Fruit fly (Drosophila melanogaster): Measurements from ENCODE around the gene MtnA.

The MtnA gene

DNA sequence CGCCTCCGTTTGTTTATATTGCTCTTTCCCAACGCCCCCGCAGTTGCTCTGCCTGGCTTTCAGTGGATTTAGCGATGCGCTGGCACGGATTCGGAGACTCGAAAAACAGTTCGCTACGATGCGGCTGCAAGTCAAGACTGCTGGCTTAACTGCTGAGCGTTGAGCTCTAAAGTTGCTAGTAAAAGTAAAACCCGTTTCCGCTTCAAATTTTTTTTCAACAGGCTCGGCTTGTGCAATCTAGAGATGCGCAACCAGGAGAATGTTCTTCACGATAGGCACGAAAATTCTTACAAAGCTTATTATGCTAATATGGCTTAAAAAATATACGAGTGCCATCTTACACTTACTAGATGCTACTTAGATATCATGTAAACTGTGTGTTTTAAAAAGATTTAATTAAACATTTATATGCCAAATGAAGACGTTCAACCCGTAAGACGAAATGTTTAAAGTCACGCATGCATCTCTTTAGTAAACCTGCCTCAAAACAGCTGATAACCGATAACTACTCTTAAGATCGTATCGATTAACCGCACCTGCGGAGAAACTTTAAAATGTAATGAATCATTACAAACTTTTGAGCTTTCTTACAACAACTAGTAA lies 36.8 kb downstream of the MtnA start, which contains the start of gene CG12948 (continued):
- TF ChIP-seq Blimp-1 (GFP tag; optimal IDR thresholded peaks at IDR 0.05) (peak; percentile 45), spab (GFP tag; optimal IDR thresholded peaks at IDR 0.05) (no peak), Smox (GFP tag; optimal IDR thresholded peaks at IDR 0.05) (no peak), cyc (GFP tag; optimal IDR thresholded peaks at IDR 0.05) (no peak), Eip78C (GFP tag) (peak; percentile 86), OdsH (GFP tag; optimal IDR thresholded peaks at IDR 0.05) (no peak)

DNA sequence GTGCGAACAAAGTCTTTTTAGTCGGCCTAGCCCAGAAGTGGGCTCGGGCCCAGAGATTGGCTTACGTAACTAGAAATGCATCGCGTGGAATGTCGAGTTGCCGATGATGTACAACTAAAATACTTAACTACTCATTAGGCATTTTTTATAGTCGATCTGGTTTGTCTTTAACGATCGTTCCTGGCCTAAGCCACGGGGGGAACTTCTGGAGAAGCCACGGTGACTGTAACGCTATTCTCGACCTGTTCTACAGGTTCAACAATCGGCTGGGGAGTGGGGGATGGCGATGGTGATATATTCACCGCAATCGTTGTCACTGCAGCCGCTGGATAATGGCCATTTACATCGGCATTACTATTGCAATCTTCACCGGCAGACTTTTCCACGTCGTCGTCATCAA lies 37.9 kb downstream of the MtnA start, which contains the start of gene CG34409:
CG34409 (minus strand) TSS at position 101 of the 400 bp plus-strand sequence.
- TF ChIP-seq Eip78C (GFP tag) (peak; percentile 19), esn (GFP tag; optimal IDR thresholded peaks at IDR 0.05) (no peak), Ets21C (GFP tag; optimal IDR thresholded peaks at IDR 0.05) (no peak), CG7368 (GFP tag; optimal IDR thresholded peaks at IDR 0.05) (no peak)

DNA sequence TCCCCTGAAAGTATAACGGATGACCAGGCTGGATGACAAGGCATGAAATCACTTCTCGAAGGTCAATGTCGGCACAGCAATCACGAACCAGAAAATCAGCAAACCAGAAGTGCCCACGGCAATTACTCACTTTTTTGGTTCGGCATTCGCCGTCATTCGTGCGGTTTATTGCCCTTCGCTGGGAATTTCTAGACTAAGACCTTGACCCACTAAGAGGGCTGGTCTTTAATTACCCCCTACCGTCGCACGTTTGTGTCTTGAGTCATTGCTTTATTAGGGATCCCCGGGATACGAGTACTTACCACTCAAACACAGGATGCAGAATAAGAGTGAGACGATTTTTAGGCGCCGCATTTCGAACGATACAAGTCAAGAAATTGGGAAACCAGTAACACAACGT lies 38.7 kb downstream of the MtnA start:
- TF ChIP-seq Sox102F (GFP tag; optimal IDR thresholded peaks at IDR 0.05): no peak

DNA sequence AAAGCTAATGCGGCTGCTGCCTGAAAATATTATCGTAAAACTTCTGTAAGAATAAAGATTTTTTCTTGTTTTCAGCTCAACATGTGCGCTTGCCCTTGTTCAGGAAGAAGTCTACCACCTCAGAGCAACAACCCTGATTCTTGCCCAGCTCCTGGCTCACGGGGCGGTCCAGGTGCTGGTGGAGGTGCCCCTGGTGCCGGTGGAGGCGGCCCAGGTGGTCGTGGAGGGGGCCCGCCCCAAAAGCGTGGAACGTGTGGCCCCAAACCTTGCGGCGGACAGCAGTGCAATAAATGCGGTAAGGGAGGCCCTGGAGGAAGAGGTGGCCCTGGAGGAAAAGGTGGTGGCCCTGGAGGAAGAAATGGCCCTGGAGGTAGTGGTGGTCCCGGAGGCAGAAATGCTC lies 40.2 kb downstream of the MtnA start:
- no peak for TF ChIP-seq salr (GFP tag; optimal IDR thresholded peaks at IDR 0.05)
- no peak for TF ChIP-seq CG6163 (GFP tag; IDR thresholded peaks at IDR 0.05)
- no peak for TF ChIP-seq Gug (GFP tag; IDR thresholded peaks at IDR 0.05)
- no peak for TF ChIP-seq Met (GFP tag; optimal IDR thresholded peaks at IDR 0.05)
- TF ChIP-seq vri (GFP tag; optimal IDR thresholded peaks at IDR 0.05): no peak
- TF ChIP-seq dsx (GFP tag; optimal IDR thresholded peaks at IDR 0.05; ENCODE audit: poor library complexity, severe bottlenecking): no peak
- no peak for TF ChIP-seq CG8632 (GFP tag; optimal IDR thresholded peaks at IDR 0.05)
- no peak for TF ChIP-seq svp (GFP tag)
- TF ChIP-seq CG3919 (GFP tag; optimal IDR thresholded peaks at IDR 0.05): no peak
- TF ChIP-seq pdm3 (GFP tag; optimal IDR thresholded peaks at IDR 0.05): no peak
- no peak for TF ChIP-seq CG1621 (tag; optimal IDR thresholded peaks at IDR 0.05)
- TF ChIP-seq CG8119 (GFP tag; IDR thresholded peaks at IDR 0.05): no peak

DNA sequence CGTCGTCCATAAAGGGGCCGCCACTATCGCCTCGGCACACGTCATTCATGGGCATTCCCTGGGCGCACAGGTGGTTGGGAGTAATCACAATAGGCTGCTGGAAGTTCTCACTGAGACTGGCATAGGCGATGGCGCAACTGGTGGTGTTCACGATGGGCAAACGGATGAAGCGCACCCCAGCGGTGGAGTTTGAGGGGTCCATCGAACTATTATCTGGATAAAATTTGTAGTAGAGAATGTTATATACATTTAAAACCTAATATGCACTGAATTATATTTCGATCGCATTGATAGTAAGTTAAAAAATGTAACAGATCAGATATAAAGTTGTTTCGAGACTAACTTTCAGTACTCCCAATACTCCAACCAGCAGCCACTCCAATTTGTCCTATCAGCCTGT lies 41.0 kb downstream of the MtnA start, which contains the start of gene CG31415:
CG31415 (plus strand) TSS at position 301 of the 400 bp plus-strand sequence.
- TF ChIP-seq OdsH (GFP tag; optimal IDR thresholded peaks at IDR 0.05): no peak
- TF ChIP-seq Hr4 (GFP tag; optimal IDR thresholded peaks at IDR 0.05): no peak
- no peak for TF ChIP-seq CG15336 (GFP tag; IDR thresholded peaks at IDR 0.05)
- TF ChIP-seq CG1621 (tag; optimal IDR thresholded peaks at IDR 0.05): no peak

DNA sequence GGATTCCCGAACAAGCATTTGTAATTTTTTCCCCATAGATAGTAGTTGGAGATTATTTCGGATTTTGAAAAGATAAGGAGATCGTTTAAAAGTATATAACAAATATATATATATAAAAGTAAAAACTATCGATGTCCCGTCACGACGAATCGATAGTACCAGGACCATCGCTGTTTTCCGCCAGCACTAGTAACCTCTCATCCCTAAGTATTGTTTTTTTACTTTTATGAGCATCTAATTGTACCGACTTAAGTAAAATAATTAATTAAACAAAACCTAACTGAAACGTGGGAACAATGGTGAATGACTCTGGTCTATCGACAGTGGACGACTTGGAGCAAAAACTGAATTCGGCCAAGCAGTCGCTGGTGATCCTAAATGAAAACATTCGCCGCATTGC lies 43.5 kb downstream of the MtnA start, which contains the start of gene Pnn:
Pnn (plus strand) TSS at position 187 of the 400 bp plus-strand sequence.
- TF ChIP-seq Eip78C (GFP tag): peak; percentile 43
- TF ChIP-seq topi (GFP tag; optimal IDR thresholded peaks at IDR 0.05): no peak
- TF ChIP-seq Hr39 (GFP tag; optimal IDR thresholded peaks at IDR 0.05): no peak
- TF ChIP-seq Sox15 (GFP tag; optimal IDR thresholded peaks at IDR 0.05): no peak

DNA sequence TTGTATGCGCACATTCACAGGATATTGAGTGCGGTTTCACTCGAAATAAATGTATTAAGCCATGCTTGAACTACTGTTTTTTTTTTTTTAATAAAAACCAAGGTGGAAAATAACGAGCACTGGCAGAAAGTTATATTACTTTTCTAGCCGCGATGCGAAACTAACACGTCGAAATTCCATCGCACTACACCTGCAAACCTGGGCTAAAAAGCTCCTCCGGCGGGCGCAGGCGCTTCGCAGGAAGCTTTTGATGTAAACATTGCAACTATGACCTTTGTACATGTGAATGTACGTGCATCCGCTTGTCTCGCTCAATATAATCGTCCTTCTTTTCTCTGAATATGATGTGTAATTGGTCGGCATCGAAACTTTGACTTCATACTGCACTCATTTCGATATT lies 44.4 kb downstream of the MtnA start, which contains the start of gene side-VII:
side-VII (minus strand) TSS at position 187 of the 400 bp plus-strand sequence.
- TF ChIP-seq Lpt (GFP tag; optimal IDR thresholded peaks at IDR 0.05) (no peak), Smox (GFP tag; optimal IDR thresholded peaks at IDR 0.05) (no peak), dac (GFP tag; optimal IDR thresholded peaks at IDR 0.05) (no peak), CG11762 (GFP tag; optimal IDR thresholded peaks at IDR 0.05; ENCODE audit: insufficient read depth) (no peak), Met (GFP tag; optimal IDR thresholded peaks at IDR 0.05) (no peak), Ets21C (GFP tag; optimal IDR thresholded peaks at IDR 0.05) (no peak), OdsH (GFP tag; optimal IDR thresholded peaks at IDR 0.05) (no peak), achi (GFP tag; optimal IDR thresholded peaks at IDR 0.05) (no peak), CG8319 (GFP tag; optimal IDR thresholded peaks at IDR 0.05) (no peak), Gug (GFP tag; IDR thresholded peaks at IDR 0.05) (no peak), CG11902 (GFP tag; optimal IDR thresholded peaks at IDR 0.05) (no peak), CG8632 (GFP tag; optimal IDR thresholded peaks at IDR 0.05) (no peak), net (GFP tag; optimal IDR thresholded peaks at IDR 0.05) (no peak), pdm3 (GFP tag; optimal IDR thresholded peaks at IDR 0.05) (no peak), Eip93F (GFP tag; optimal IDR thresholded peaks at IDR 0.05) (no peak), Eip75B (GFP tag; optimal IDR thresholded peaks at IDR 0.05) (no peak), cyc (GFP tag; optimal IDR thresholded peaks at IDR 0.05) (no peak), Sox102F (GFP tag; optimal IDR thresholded peaks at IDR 0.05) (no peak)

Measured in whole organism, prepupa.